Worm (Caenorhabditis elegans) whole organism, early embryonic: ENCODE data around the gene sra-4.

ENCODE experiments used
- B0310.2 ChIP-seq: sonication (generic microtip); optimal IDR thresholded peaks from 2 replicates; lab custom pipeline; 2016; ENCODE audit warnings: mild to moderate bottlenecking, missing genetic modification characterization, missing compliant biosample characterization
- F13C5.2 ChIP-seq: sonication (generic microtip); optimal IDR thresholded peaks from 2 replicates; lab custom pipeline; 2017; ENCODE audit warnings: mild to moderate bottlenecking, missing genetic modification characterization, inconsistent platforms, missing compliant biosample characterization
- aly-1 ChIP-seq: sonication (generic microtip); optimal IDR thresholded peaks from 2 replicates; lab custom pipeline; 2016; ENCODE audit warnings: missing genetic modification characterization, missing compliant biosample characterization
- ama-1 ChIP-seq: fragments of 150-350 bp; optimal IDR thresholded peaks from 2 replicates; lab custom pipeline; 2014
- ceh-13 ChIP-seq: fragments of 200-800 bp; sonication (Bioruptor generic); optimal IDR thresholded peaks from 2 replicates; lab custom pipeline; 2018; ENCODE audit warnings: mild to moderate bottlenecking, missing genetic modification characterization, missing compliant biosample characterization
- ceh-36 ChIP-seq: sonication (generic microtip); optimal IDR thresholded peaks from 2 replicates; lab custom pipeline; 2016; ENCODE audit warnings: missing genetic modification characterization, inconsistent platforms, missing compliant biosample characterization
- ets-7 ChIP-seq: sonication (generic microtip); optimal IDR thresholded peaks from 2 replicates; lab custom pipeline; 2016; ENCODE audit warnings: missing genotype, missing genetic modification characterization, missing compliant biosample characterization
- flt-1 ChIP-seq: fragments of 200-800 bp; sonication (Bioruptor generic); IDR thresholded peaks from 2 replicates; pipeline ENCODE4 v1.3.6; 2022; ENCODE audit warnings: missing genetic modification characterization, missing compliant biosample characterization
- hmbx-1 ChIP-seq: sonication (generic microtip); optimal IDR thresholded peaks from 2 replicates; lab custom pipeline; 2016; ENCODE audit warnings: mild to moderate bottlenecking, missing genetic modification characterization, missing compliant biosample characterization
- hmg-4 ChIP-seq: fragments of 200-800 bp; sonication (Bioruptor generic); optimal IDR thresholded peaks from 2 replicates; lab custom pipeline; 2018; ENCODE audit warnings: mild to moderate bottlenecking, missing genetic modification characterization, missing compliant biosample characterization
- hnd-1 ChIP-seq: sonication (generic microtip); optimal IDR thresholded peaks from 2 replicates; lab custom pipeline; 2016; ENCODE audit warnings: missing genetic modification characterization, missing compliant biosample characterization
- pes-1 ChIP-seq: fragments of 200-800 bp; sonication (Bioruptor generic); IDR thresholded peaks from 2 replicates; pipeline ENCODE4 v1.3.6; 2022; ENCODE audit warnings: missing genetic modification reagents, missing genetic modification characterization, missing compliant biosample characterization
- scrt-1 ChIP-seq: fragments of 200-800 bp; sonication (Bioruptor generic); IDR thresholded peaks from 2 replicates; pipeline ENCODE4 v1.3.6; 2022; ENCODE audit warnings: missing genetic modification characterization, missing compliant biosample characterization
- sea-1 ChIP-seq: fragments of 200-800 bp; sonication (Bioruptor generic); conservative IDR thresholded peaks from 2 replicates; pipeline ENCODE4 v1.3.6; 2022; ENCODE audit warnings: missing genetic modification characterization, missing compliant biosample characterization
- tbx-11 ChIP-seq: fragments of 200-800 bp; sonication (Bioruptor generic); IDR thresholded peaks from 2 replicates; pipeline ENCODE4 v1.3.6; 2022; ENCODE audit warnings: missing genetic modification characterization, missing compliant biosample characterization
- tbx-37 ChIP-seq: fragments of 200-800 bp; sonication (Bioruptor generic); conservative IDR thresholded peaks from 2 replicates; pipeline ENCODE4 v1.3.6; 2022; ENCODE audit warnings: missing genetic modification reagents, missing genetic modification characterization, missing compliant biosample characterization
- tra-4 ChIP-seq: sonication (generic microtip); optimal IDR thresholded peaks from 2 replicates; lab custom pipeline; 2017; ENCODE audit warnings: missing genetic modification characterization, missing compliant biosample characterization

Gene sra-4

DNA sequence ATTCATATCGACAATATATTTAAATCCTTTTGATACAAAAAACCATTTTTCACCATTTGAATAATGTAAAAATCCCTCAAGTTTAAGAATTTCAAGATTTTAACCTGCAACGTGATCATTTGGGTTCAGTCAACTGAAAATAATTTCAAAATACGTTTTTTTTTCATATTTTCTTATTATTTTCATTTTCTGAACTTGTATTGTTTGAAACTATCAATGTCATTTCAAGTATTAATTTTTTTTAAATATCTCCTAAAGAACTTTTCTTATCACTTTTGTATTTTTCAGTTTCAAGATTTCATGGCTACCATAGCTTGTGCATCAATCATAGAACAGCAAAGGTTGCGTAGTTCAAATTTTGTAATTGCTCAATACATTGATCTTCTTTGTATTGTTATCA is 10.7 kb downstream of the sra-4 start, which contains the start of gene sra-9:
TSS of gene sra-9 (plus strand) at position 301 of the 400 bp plus-strand sequence.
- no peak for TF ChIP-seq tbx-37
- TF ChIP-seq F13C5.2 (tag; lab: Kevin White, UChicago), result no peak
- TF ChIP-seq ceh-36 (tag; lab: Kevin White, UChicago), result no peak
- TF ChIP-seq flt-1 (GFP tag; lab: Robert Waterston, UW), result no peak
- no peak for TF ChIP-seq tra-4 (tag; lab: Kevin White, UChicago)
- TF ChIP-seq pes-1 (GFP tag; lab: Robert Waterston, UW), result no peak
- no peak for TF ChIP-seq hmbx-1 (tag; lab: Kevin White, UChicago)
- TF ChIP-seq ceh-13 (GFP tag; lab: Kevin White, UChicago), result no peak
- no peak for TF ChIP-seq hnd-1 (tag; lab: Kevin White, UChicago)
- TF ChIP-seq hmg-4 (GFP tag; lab: Kevin White, UChicago), result no peak
- no peak for TF ChIP-seq ama-1 (lab: Kevin White, UChicago)
- no peak for TF ChIP-seq sea-1
- no peak for TF ChIP-seq ets-7
- no peak for TF ChIP-seq tbx-11 (GFP tag; lab: Robert Waterston, UW)
- no peak for TF ChIP-seq B0310.2 (tag; lab: Kevin White, UChicago)
- no peak for TF ChIP-seq aly-1 (tag; lab: Kevin White, UChicago)
- no peak for TF ChIP-seq scrt-1 (GFP tag; lab: Robert Waterston, UW)

DNA sequence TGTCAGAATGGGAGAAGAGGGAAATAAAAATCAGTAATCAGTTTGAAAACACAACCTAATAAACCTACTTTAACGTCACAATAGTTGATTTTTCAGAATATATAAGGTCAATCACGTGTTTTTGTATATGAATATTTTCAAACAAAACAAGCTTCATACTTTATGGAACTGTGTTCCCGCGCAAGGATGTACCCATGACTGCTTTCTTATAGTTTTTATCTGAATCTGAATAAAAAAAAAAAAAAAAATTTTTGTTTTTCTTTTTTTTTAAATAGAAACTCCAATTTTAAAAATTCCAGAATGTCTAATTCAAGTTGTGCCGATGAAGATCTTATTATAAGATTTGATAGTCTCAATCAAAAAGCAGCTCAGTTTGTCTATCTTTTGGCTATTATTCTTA is 14.2 kb downstream of the sra-4 start, which contains the start of gene sra-2:
TSS of gene sra-2 (plus strand) at position 301 of the 400 bp plus-strand sequence.
- TF ChIP-seq B0310.2 (tag; lab: Kevin White, UChicago) (no peak), tbx-37 (no peak), ama-1 (lab: Kevin White, UChicago) (no peak), ets-7 (no peak), tra-4 (tag; lab: Kevin White, UChicago) (no peak), tbx-11 (GFP tag; lab: Robert Waterston, UW) (no peak), scrt-1 (GFP tag; lab: Robert Waterston, UW) (no peak), aly-1 (tag; lab: Kevin White, UChicago) (no peak), ceh-13 (GFP tag; lab: Kevin White, UChicago) (no peak), pes-1 (GFP tag; lab: Robert Waterston, UW) (no peak), flt-1 (GFP tag; lab: Robert Waterston, UW) (no peak), hmbx-1 (tag; lab: Kevin White, UChicago) (no peak)

DNA sequence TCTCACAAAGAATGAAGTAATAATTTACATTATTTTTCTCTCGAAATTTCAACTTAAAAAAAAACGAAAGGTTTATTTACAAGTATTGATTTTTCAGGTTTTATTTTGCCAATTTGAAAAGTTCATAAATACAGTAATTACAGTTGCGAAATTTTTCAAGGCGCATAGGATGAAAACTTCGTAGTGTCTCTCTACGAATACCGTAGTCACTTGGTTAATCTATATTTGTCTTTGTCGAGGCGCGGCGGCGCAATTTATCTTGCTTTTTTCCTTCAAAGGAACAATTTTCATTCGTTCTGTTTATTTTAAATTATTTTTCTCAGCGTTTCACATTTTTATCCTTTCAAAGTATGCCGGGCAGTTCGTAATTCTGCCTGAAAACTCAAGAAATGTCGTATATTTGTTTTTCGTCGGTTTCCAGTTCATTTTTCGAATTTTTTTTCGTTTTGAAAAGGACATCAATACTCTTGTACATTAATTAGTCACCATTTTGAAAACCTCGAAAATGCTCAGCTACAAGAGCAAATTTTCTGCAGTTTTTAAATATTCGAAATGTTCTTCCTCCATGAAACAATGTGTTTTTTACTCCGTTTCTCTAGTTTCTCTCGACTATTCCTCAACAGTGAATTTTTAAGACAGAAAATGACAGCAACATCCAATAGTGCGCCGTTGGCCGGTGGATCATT is 19.0 kb downstream of the sra-4 start, which contains the start of gene mex-6:
TSS of gene mex-6 (plus strand) at position 636 of the 686 bp plus-strand sequence.
- TF ChIP-seq ceh-36 (tag; lab: Kevin White, UChicago) (no peak), F13C5.2 (tag; lab: Kevin White, UChicago) (no peak), B0310.2 (tag; lab: Kevin White, UChicago) (no peak), tbx-11 (GFP tag; lab: Robert Waterston, UW) (no peak), tra-4 (tag; lab: Kevin White, UChicago) (no peak), hnd-1 (tag; lab: Kevin White, UChicago) (no peak), aly-1 (tag; lab: Kevin White, UChicago) (no peak), sea-1 (no peak), flt-1 (GFP tag; lab: Robert Waterston, UW) (no peak), ets-7 (no peak), pes-1 (GFP tag; lab: Robert Waterston, UW) (no peak), ama-1 (lab: Kevin White, UChicago) (no peak), ceh-13 (GFP tag; lab: Kevin White, UChicago) (no peak), tbx-37 (no peak)

DNA sequence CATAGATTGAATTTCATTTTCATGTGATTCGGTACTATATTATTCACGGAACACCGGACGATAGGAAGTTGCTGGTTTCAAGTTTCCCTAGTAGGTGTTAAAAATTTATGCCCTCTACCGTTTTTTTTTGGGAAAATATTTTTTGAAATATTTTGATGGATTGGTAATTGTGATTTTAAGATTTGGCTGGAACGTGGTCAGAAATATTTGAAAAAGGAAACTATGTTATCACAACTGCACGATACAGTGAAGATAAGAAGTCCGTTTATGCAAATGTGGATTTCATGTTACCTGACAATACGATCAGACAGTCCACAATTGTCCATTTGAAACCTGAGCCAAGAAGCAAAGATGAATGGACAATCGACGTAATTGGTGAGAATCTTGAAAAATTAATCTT is 19.7 kb downstream of the sra-4 start, which contains the start of gene AH6.17:
TSS of gene AH6.17 (plus strand) at position 185 of the 400 bp plus-strand sequence.
- no peak for TF ChIP-seq tbx-37
- no peak for TF ChIP-seq hmg-4 (GFP tag; lab: Kevin White, UChicago)
- TF ChIP-seq sea-1, result no peak
- TF ChIP-seq B0310.2 (tag; lab: Kevin White, UChicago), result no peak
- TF ChIP-seq scrt-1 (GFP tag; lab: Robert Waterston, UW), result no peak
- TF ChIP-seq ama-1 (lab: Kevin White, UChicago), result no peak
- no peak for TF ChIP-seq tbx-11 (GFP tag; lab: Robert Waterston, UW)
- no peak for TF ChIP-seq hnd-1 (tag; lab: Kevin White, UChicago)
- TF ChIP-seq ceh-13 (GFP tag; lab: Kevin White, UChicago), result no peak
- TF ChIP-seq pes-1 (GFP tag; lab: Robert Waterston, UW), result no peak
- TF ChIP-seq tra-4 (tag; lab: Kevin White, UChicago), result no peak
- TF ChIP-seq aly-1 (tag; lab: Kevin White, UChicago), result no peak
- TF ChIP-seq flt-1 (GFP tag; lab: Robert Waterston, UW), result no peak
- TF ChIP-seq ceh-36 (tag; lab: Kevin White, UChicago), result no peak
- TF ChIP-seq F13C5.2 (tag; lab: Kevin White, UChicago), result no peak
- no peak for TF ChIP-seq hmbx-1 (tag; lab: Kevin White, UChicago)
- no peak for TF ChIP-seq ets-7

DNA sequence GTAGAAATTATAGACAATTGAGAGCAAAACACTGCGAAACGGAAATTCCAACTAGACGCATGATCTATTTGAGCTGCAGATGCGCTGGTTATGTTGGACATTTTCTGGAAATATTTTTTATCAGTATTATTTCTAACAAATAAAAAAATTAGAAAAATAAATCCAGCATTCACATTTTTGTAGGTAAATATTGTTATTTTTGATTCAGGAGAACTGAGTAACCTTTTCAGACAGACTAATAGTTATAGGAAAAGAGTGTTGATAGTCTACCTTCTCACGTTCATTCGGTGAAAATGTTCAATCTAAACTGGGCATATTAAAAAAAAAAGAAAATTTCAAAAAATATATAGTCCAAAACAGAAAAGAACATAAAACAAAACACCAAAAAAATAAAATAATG is 21.1 kb downstream of the sra-4 start, which contains the start of gene sra-1:
TSS of gene sra-1 (minus strand) at position 101 of the 400 bp plus-strand sequence.
- TF ChIP-seq ets-7 (no peak), ama-1 (lab: Kevin White, UChicago) (no peak), aly-1 (tag; lab: Kevin White, UChicago) (no peak), hnd-1 (tag; lab: Kevin White, UChicago) (no peak), hmbx-1 (tag; lab: Kevin White, UChicago) (no peak), sea-1 (no peak), hmg-4 (GFP tag; lab: Kevin White, UChicago) (no peak), F13C5.2 (tag; lab: Kevin White, UChicago) (no peak), ceh-13 (GFP tag; lab: Kevin White, UChicago) (no peak)

DNA sequence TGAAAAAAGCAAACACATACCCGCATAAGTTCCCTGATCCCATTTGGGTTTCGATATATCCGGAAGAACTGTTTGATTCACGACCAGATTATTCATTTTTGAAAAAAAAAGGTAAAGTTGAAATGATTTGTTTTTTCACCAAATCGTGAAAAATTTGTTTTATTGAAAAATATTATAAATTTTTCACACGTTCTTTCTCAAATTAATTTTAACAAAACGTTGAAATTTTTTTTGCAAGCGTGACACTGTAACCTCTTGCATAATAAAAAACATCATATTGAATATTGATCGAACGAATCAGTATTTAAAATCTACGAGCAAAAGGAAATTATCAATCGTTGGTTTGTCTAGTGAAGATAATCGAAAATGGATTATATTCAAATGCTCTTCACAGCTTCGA is 23.9 kb downstream of the sra-4 start, which contains the start of the genes sfxn-1.1 and AH6.3:
TSS of gene sfxn-1.1 (minus strand) at position 101 of the 400 bp plus-strand sequence.
TSS of gene AH6.3 (plus strand) at position 275 of the 400 bp plus-strand sequence.
- TF ChIP-seq hnd-1 (tag; lab: Kevin White, UChicago), result no peak
- TF ChIP-seq tbx-11 (GFP tag; lab: Robert Waterston, UW), result no peak
- no peak for TF ChIP-seq F13C5.2 (tag; lab: Kevin White, UChicago)
- no peak for TF ChIP-seq ets-7
- no peak for TF ChIP-seq tra-4 (tag; lab: Kevin White, UChicago)
- TF ChIP-seq tbx-37, result no peak
- TF ChIP-seq hmg-4 (GFP tag; lab: Kevin White, UChicago), result no peak
- TF ChIP-seq ceh-13 (GFP tag; lab: Kevin White, UChicago), result no peak
- no peak for TF ChIP-seq ceh-36 (tag; lab: Kevin White, UChicago)
- TF ChIP-seq ama-1 (lab: Kevin White, UChicago), result no peak
- no peak for TF ChIP-seq sea-1
- no peak for TF ChIP-seq flt-1 (GFP tag; lab: Robert Waterston, UW)
- TF ChIP-seq aly-1 (tag; lab: Kevin White, UChicago), result no peak
- TF ChIP-seq scrt-1 (GFP tag; lab: Robert Waterston, UW), result no peak
- TF ChIP-seq hmbx-1 (tag; lab: Kevin White, UChicago), result no peak
- TF ChIP-seq pes-1 (GFP tag; lab: Robert Waterston, UW), result no peak
